Worm (Caenorhabditis elegans) whole organism, mixed stage, embryonic: Measurements from ENCODE around the gene ins-12.

Experiments
- blmp-1 ChIP-seq: fragments of 150-350 bp; optimal IDR thresholded peaks from 2 replicates; lab custom pipeline; 2014; ENCODE audit warnings: missing biosample characterization, missing genetic modification characterization
- ceh-83 ChIP-seq: fragments of 200-800 bp; sonication (Bioruptor generic); optimal IDR thresholded peaks from 2 replicates; lab custom pipeline; 2018; ENCODE audit warnings: mild to moderate bottlenecking, missing genetic modification characterization, missing compliant biosample characterization
- lin-32 ChIP-seq: fragments of 200-800 bp; sonication (Bioruptor generic); optimal IDR thresholded peaks from 2 replicates; lab custom pipeline; 2018; ENCODE audit warnings: mild to moderate bottlenecking, missing genetic modification characterization, missing compliant biosample characterization
- mep-1 ChIP-seq: fragments of 150-350 bp; optimal IDR thresholded peaks from 2 replicates; lab custom pipeline; 2017; ENCODE audit warnings: missing biosample characterization, missing genetic modification reagents, missing genetic modification characterization, inconsistent platforms
- nhr-12 ChIP-seq: fragments of 150-350 bp; optimal IDR thresholded peaks from 2 replicates; lab custom pipeline; 2014; ENCODE audit warnings: missing biosample characterization, missing genetic modification characterization
- nhr-237 ChIP-seq: fragments of 150-350 bp; optimal IDR thresholded peaks from 2 replicates; lab custom pipeline; 2014; ENCODE audit warnings: missing biosample characterization, missing genetic modification characterization
- nhr-76 ChIP-seq: sonication (generic microtip); optimal IDR thresholded peaks from 2 replicates; lab custom pipeline; 2017; ENCODE audit warnings: missing biosample characterization, missing genetic modification characterization
- pha-4 ChIP-seq: fragments of 150-350 bp; optimal IDR thresholded peaks from 2 replicates; lab custom pipeline; 2018; ENCODE audit warnings: missing biosample characterization, missing genetic modification reagents, missing genetic modification characterization
- sptf-1 ChIP-seq: sonication (generic microtip); optimal IDR thresholded peaks from 2 replicates; lab custom pipeline; 2017; ENCODE audit warnings: mild to moderate bottlenecking, missing genetic modification characterization, moderate library complexity, missing compliant biosample characterization
- tbx-8 ChIP-seq: fragments of 200-800 bp; sonication (Bioruptor generic); optimal IDR thresholded peaks from 2 replicates; lab custom pipeline; 2018; ENCODE audit warnings: mild to moderate bottlenecking, missing genetic modification characterization, moderate library complexity, missing compliant biosample characterization
- unc-39 ChIP-seq: fragments of 150-350 bp; optimal IDR thresholded peaks from 2 replicates; lab custom pipeline; 2014; ENCODE audit warnings: missing biosample characterization, missing genetic modification characterization

DNA sequence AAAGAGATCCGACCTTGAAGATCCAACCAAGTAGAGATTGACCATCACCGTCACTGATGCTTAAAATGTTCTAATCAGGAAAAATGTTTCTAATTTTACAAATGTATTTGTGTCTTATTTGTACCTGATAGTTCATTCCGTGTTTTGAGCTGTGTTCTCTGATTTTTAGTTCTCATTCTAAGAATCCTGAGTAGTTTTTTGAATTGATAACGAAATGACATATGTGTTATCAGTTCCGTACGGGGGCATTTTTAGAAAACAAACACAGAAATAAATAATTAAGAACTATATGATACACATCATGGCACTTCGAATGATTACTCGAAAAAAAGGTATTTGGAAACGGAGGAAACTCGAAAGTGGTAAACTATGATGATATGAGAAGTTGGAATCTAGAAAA is 1.1 kb downstream of the ins-12 start:
- TF ChIP-seq sptf-1 (no peak), nhr-76 (tag; lab: Kevin White, UChicago) (no peak), lin-32 (GFP tag; lab: Kevin White, UChicago) (no peak), blmp-1 (tag; lab: Kevin White, UChicago) (no peak), pha-4 (tag; lab: Kevin White, UChicago) (no peak), unc-39 (tag; lab: Kevin White, UChicago) (no peak), tbx-8 (GFP tag; lab: Kevin White, UChicago) (no peak), mep-1 (tag; lab: Kevin White, UChicago) (no peak), nhr-237 (tag; lab: Kevin White, UChicago) (no peak), nhr-12 (no peak), ceh-83 (GFP tag; lab: Kevin White, UChicago) (no peak)
